Fruit fly (Drosophila melanogaster): ENCODE results near the gene CG1789.

CG1789 gene

DNA sequence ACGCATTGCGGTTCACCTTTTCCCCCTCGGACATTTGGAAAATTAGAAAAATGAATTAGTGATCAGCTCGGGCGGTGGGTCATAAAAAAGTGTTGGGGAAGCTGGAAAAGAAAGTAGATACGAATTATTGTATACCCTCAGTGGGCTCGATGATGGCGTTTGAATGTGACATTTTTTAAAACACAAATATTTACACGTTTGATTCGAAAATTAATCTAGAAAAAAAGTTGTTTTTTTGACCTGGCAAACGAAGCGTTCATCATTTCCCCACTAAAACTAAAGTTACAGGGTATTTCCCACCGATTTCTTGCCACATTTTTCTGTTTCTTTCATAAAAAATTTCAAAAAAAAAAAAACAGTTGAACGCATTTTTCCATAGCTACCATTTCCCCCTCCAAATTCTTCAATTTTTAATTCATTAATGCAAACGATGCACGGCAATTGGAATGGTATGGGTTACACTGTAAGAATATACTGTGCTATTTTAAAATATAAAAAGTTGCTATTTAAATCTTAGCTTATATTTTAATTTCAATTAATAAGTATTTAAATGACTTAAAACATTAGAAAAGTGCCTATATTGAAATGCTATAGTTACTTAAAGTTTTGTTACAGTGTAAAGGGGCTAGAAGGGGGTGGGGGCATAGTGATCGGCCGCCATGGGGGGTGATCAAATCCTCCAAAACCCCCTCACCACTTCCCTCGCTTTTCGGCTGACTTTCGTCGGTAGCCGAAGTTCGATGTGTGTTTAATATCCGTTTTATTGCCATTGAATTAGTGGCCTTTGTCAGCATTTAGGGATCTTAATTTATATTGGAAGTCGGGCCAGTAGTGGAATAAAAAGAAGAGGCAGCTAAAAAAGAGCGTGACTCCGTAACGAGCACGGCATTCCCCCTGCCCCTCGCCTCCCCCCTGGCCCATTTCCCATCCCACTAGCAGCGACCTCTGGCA is 48.7 kb upstream of the CG1789 start (continued):
- TF ChIP-seq ara (GFP tag; IDR thresholded peaks at IDR 0.05) (peak; percentile 81), Lhr (GFP tag; optimal IDR thresholded peaks at IDR 0.05) (peak; percentile 14), D19A (tag; optimal IDR thresholded peaks at IDR 0.05) (peak; percentile 52), CG10959 (GFP tag; IDR thresholded peaks at IDR 0.05) (peak; percentile 74), aop (GFP tag; IDR thresholded peaks at IDR 0.05) (0 out of 2 replicates have a peak, but pooled peaks have one; percentile 12), sob (GFP tag; IDR thresholded peaks at IDR 0.05) (peak; percentile 42; the same call in 1 of the 2 replicates), CG7839 (tag; optimal IDR thresholded peaks at IDR 0.05) (peak; percentile 47), CG15514 (GFP tag; optimal IDR thresholded peaks at IDR 0.05) (no peak), Dref (GFP tag; IDR thresholded peaks at IDR 0.05) (no peak), dpn (GFP tag; optimal IDR thresholded peaks at IDR 0.05) (no peak), gsb-n (tag; optimal IDR thresholded peaks at IDR 0.05) (peak; percentile 40), ewg (GFP tag; optimal IDR thresholded peaks at IDR 0.05) (peak; percentile 35), sisA (GFP tag; IDR thresholded peaks at IDR 0.05) (peak; percentile 65), gce (GFP tag; IDR thresholded peaks at IDR 0.05) (peak; percentile 48; the same call in 1 of the 3 replicates), CoRest (tag; optimal IDR thresholded peaks at IDR 0.05) (peak; percentile 38), CG1233 (GFP tag; optimal IDR thresholded peaks at IDR 0.05) (no peak), pnt (GFP tag; optimal IDR thresholded peaks at IDR 0.05) (peak; percentile 8), hth (optimal IDR thresholded peaks at IDR 0.05) (no peak), H2.0 (GFP tag; IDR thresholded peaks at IDR 0.05) (peak; percentile 46; the same call in 1 of the 2 replicates), Mad (GFP tag; optimal IDR thresholded peaks at IDR 0.05) (no peak), CG1024 (GFP tag; IDR thresholded peaks at IDR 0.05) (peak; percentile 64), CG17359 (tag; optimal IDR thresholded peaks at IDR 0.05) (peak; percentile 50), CG16779 (GFP tag; IDR thresholded peaks at IDR 0.05) (no peak), Sox100B (GFP tag; optimal IDR thresholded peaks at IDR 0.05) (peak; percentile 10), sna (GFP tag; IDR thresholded peaks at IDR 0.05; ENCODE audit: partially characterized antibody) (no peak), az2 (GFP tag; optimal IDR thresholded peaks at IDR 0.05) (peak; percentile 27), CG4820 (GFP tag; optimal IDR thresholded peaks at IDR 0.05) (peak; percentile 24), CG6272 (GFP tag; IDR thresholded peaks at IDR 0.05) (peak; percentile 51; the same call in 1 of the 2 replicates), CG13287 (GFP tag; IDR thresholded peaks at IDR 0.05; ENCODE audit: partially characterized antibody) (no peak), trem (tag; optimal IDR thresholded peaks at IDR 0.05) (peak; percentile 14), gcm (GFP tag; optimal IDR thresholded peaks at IDR 0.05) (peak; percentile 41), row (GFP tag; IDR thresholded peaks at IDR 0.05) (peak; percentile 67), Mrtf (GFP tag; IDR thresholded peaks at IDR 0.05) (0 out of 3 replicates have a peak, but pooled peaks have one; percentile 49), chn (GFP tag; optimal IDR thresholded peaks at IDR 0.05) (peak; percentile 64), so (GFP tag; IDR thresholded peaks at IDR 0.05) (0 out of 3 replicates have a peak, but pooled peaks have one; percentile 22), CG6654 (GFP tag; optimal IDR thresholded peaks at IDR 0.05) (no peak), CG13424 (tag; optimal IDR thresholded peaks at IDR 0.05) (peak; percentile 24), onecut (GFP tag; IDR thresholded peaks at IDR 0.05) (peak; percentile 57; the same call in 1 of the 2 replicates), Atf3 (GFP tag; optimal IDR thresholded peaks at IDR 0.05) (peak; percentile 19), CG8388 (GFP tag; optimal IDR thresholded peaks at IDR 0.05) (peak; percentile 45), dysf (GFP tag; IDR thresholded peaks at IDR 0.05) (peak; percentile 57; the same call in 1 of the 3 replicates), CG5180 (GFP tag; optimal IDR thresholded peaks at IDR 0.05) (no peak), CG17829 (tag; optimal IDR thresholded peaks at IDR 0.05) (peak; percentile 60), fd96Cb (tag; optimal IDR thresholded peaks at IDR 0.05) (peak; percentile 42), Pdp1 (GFP tag; optimal IDR thresholded peaks at IDR 0.05) (peak in 1 of 2 experiments; percentile 29), CG5953 (GFP tag; IDR thresholded peaks at IDR 0.05) (0 out of 2 replicates have a peak, but pooled peaks have one; percentile 12), E2f2 (GFP tag; IDR thresholded peaks at IDR 0.05) (peak; percentile 27; the same call in 1 of the 2 replicates), mld (GFP tag; IDR thresholded peaks at IDR 0.05; ENCODE audit: partially characterized antibody) (no peak)

Data from whole organism, embryonic.